Worm (Caenorhabditis elegans) whole organism, late embryonic: ENCODE results near the gene ajm-1.

Experiments used
- C38D4.7 ChIP-seq: fragments of 200-800 bp; sonication (Bioruptor generic); optimal IDR thresholded peaks from 2 replicates; lab custom pipeline; 2018; ENCODE audit warnings: mild to moderate bottlenecking, missing genetic modification characterization, moderate library complexity, missing compliant biosample characterization
- F13H6.1 ChIP-seq: sonication (generic microtip); optimal IDR thresholded peaks from 2 replicates; lab custom pipeline; 2016; ENCODE audit warnings: missing genetic modification characterization, missing compliant biosample characterization
- K02D7.2 ChIP-seq: sonication (generic microtip); optimal IDR thresholded peaks from 2 replicates; lab custom pipeline; 2017; ENCODE audit warnings: mild to moderate bottlenecking, missing genetic modification characterization, missing compliant biosample characterization
- ama-1 ChIP-seq: fragments of 150-350 bp; optimal IDR thresholded peaks from 2 replicates; lab custom pipeline; 2014
- ceh-19 ChIP-seq: fragments of 200-800 bp; sonication (Bioruptor generic); optimal IDR thresholded peaks from 2 replicates; lab custom pipeline; 2018; ENCODE audit warnings: mild to moderate bottlenecking, missing genetic modification characterization, missing compliant biosample characterization
- ceh-22 ChIP-seq: sonication (generic microtip); optimal IDR thresholded peaks from 2 replicates; lab custom pipeline; 2017; ENCODE audit warnings: missing biosample characterization, missing genetic modification characterization
- ceh-30 ChIP-seq: fragments of 150-350 bp; optimal IDR thresholded peaks from 2 replicates; lab custom pipeline; 2014; ENCODE audit warnings: missing biosample characterization, missing genetic modification characterization
- ceh-48 ChIP-seq: sonication (generic microtip); optimal IDR thresholded peaks from 2 replicates; lab custom pipeline; 2016; ENCODE audit warnings: missing genetic modification characterization, inconsistent platforms, missing compliant biosample characterization
- dmd-4 ChIP-seq: sonication (generic microtip); optimal IDR thresholded peaks from 2 replicates; lab custom pipeline; 2016; ENCODE audit warnings: borderline replicate concordance, missing genetic modification characterization, missing compliant biosample characterization
- elt-2 ChIP-seq: sonication (generic microtip); optimal IDR thresholded peaks from 2 replicates; lab custom pipeline; 2016; ENCODE audit warnings: missing genetic modification reagents, missing genetic modification characterization, missing compliant biosample characterization
- elt-4 ChIP-seq: sonication (generic microtip); optimal IDR thresholded peaks from 2 replicates; lab custom pipeline; 2016; ENCODE audit warnings: missing genetic modification characterization, missing compliant biosample characterization
- ets-4 ChIP-seq: sonication (generic microtip); optimal IDR thresholded peaks from 2 replicates; lab custom pipeline; 2016; ENCODE audit warnings: missing genetic modification characterization, missing compliant biosample characterization
- fax-1 ChIP-seq: sonication (generic microtip); optimal IDR thresholded peaks from 2 replicates; lab custom pipeline; 2016; ENCODE audit warnings: missing genotype, missing genetic modification characterization, missing compliant biosample characterization
- fkh-6 ChIP-seq: sonication (generic microtip); optimal IDR thresholded peaks from 2 replicates; lab custom pipeline; 2016; ENCODE audit warnings: missing genetic modification characterization, missing compliant biosample characterization
- hlh-13 ChIP-seq: fragments of 200-800 bp; sonication (Bioruptor generic); optimal IDR thresholded peaks from 2 replicates; lab custom pipeline; 2018; ENCODE audit warnings: mild to moderate bottlenecking, missing genetic modification characterization, missing compliant biosample characterization
- hlh-30 ChIP-seq: sonication (generic microtip); optimal IDR thresholded peaks from 2 replicates; lab custom pipeline; 2017; ENCODE audit warnings: antibody characterized with exemption, missing genetic modification characterization, missing compliant biosample characterization; ENCODE audit not compliant: insufficient read depth
- lin-11 ChIP-seq: fragments of 200-800 bp; sonication (Bioruptor generic); optimal IDR thresholded peaks from 2 replicates; lab custom pipeline; 2018; ENCODE audit warnings: mild to moderate bottlenecking, missing genetic modification characterization, missing compliant biosample characterization
- mec-3 ChIP-seq: sonication (generic microtip); optimal IDR thresholded peaks from 2 replicates; lab custom pipeline; 2016; ENCODE audit warnings: borderline replicate concordance, missing genetic modification characterization, missing compliant biosample characterization
- nfya-1 ChIP-seq: sonication (generic microtip); optimal IDR thresholded peaks from 2 replicates; lab custom pipeline; 2017; ENCODE audit warnings: missing genetic modification characterization, mild to moderate bottlenecking, missing compliant biosample characterization, antibody characterized with exemption, moderate library complexity
- nhr-11 ChIP-seq: fragments of 150-350 bp; optimal IDR thresholded peaks from 2 replicates; lab custom pipeline; 2014; ENCODE audit warnings: missing biosample characterization, missing genetic modification characterization
- nhr-232 ChIP-seq: sonication (generic microtip); optimal IDR thresholded peaks from 2 replicates; lab custom pipeline; 2016; ENCODE audit warnings: missing genetic modification characterization, missing compliant biosample characterization
- npax-4 ChIP-seq: sonication (generic microtip); optimal IDR thresholded peaks from 2 replicates; lab custom pipeline; 2016; ENCODE audit warnings: missing genetic modification characterization, missing compliant biosample characterization
- pat-9 ChIP-seq: fragments of 200-800 bp; sonication (Bioruptor generic); optimal IDR thresholded peaks from 2 replicates; lab custom pipeline; 2018; ENCODE audit warnings: mild to moderate bottlenecking, missing genetic modification characterization, moderate library complexity, missing compliant biosample characterization
- pqm-1 ChIP-seq: sonication (generic microtip); optimal IDR thresholded peaks from 2 replicates; lab custom pipeline; 2016; ENCODE audit warnings: missing genetic modification characterization, missing compliant biosample characterization
- ref-2 ChIP-seq: sonication (generic microtip); optimal IDR thresholded peaks from 2 replicates; lab custom pipeline; 2016; ENCODE audit warnings: missing genetic modification characterization, missing compliant biosample characterization
- tbx-2 ChIP-seq: sonication (generic microtip); optimal IDR thresholded peaks from 2 replicates; lab custom pipeline; 2016; ENCODE audit warnings: missing genetic modification characterization, missing compliant biosample characterization
- tbx-7 ChIP-seq: sonication (generic microtip); optimal IDR thresholded peaks from 2 replicates; lab custom pipeline; 2016; ENCODE audit warnings: missing genotype, missing genetic modification characterization, missing compliant biosample characterization
- ttx-3 ChIP-seq: sonication (generic microtip); optimal IDR thresholded peaks from 2 replicates; lab custom pipeline; 2016; ENCODE audit warnings: missing genetic modification reagents, missing genetic modification characterization, missing compliant biosample characterization
- unc-3 ChIP-seq, 2 experiments: fragments of 200-800 bp in 1 of 2; sonication (Bioruptor generic) in 1 of 2; sonication (generic microtip) in 1 of 2; conservative IDR thresholded peaks in 1 of 2; optimal IDR thresholded peaks in 1 of 2; 2 replicates each; pipeline versions ENCODE4 v1.3.6 to Lab custom; 2016 to 2022; ENCODE audit warnings: missing compliant biosample characterization in 2 of 2, missing genetic modification characterization in 2 of 2, missing genetic modification reagents in 1 of 2
- unc-42 ChIP-seq: sonication (generic microtip); optimal IDR thresholded peaks from 2 replicates; lab custom pipeline; 2016; ENCODE audit warnings: missing genotype, missing genetic modification characterization, missing compliant biosample characterization
- unc-55 ChIP-seq: sonication (generic microtip); optimal IDR thresholded peaks from 2 replicates; lab custom pipeline; 2017; ENCODE audit warnings: missing biosample characterization, missing genetic modification reagents, missing genetic modification characterization

The ajm-1 gene

DNA sequence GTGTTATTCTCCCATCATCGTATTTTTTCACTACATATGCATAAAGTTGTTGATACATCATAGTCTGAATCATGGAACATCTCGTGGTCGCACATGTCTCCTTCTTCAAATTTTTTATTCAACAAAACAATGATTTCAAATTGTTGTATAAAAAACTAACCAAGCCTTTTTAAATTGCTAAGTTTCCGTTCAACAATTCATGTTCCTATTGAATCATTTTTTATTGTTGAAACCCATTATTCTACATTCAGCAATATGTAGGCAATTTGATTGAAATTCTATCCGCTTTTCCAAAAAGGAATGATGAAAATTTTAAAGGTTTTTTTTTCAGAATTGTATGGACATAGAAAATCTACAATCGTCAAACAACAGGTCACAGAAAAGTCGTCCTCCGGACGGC is at the start of gene ajm-1:
Gene ajm-1 (plus strand): TSS at position 301 of the 400 bp plus-strand sequence.
- no peak for TF ChIP-seq unc-42 (tag; lab: Kevin White, UChicago)
- TF ChIP-seq unc-55 (GFP tag; lab: Kevin White, UChicago), result no peak
- no peak for TF ChIP-seq unc-3 (GFP tag; conservative IDR thresholded peaks at IDR 0.05; lab: Robert Waterston, UW)
- TF ChIP-seq unc-3 (tag; optimal IDR thresholded peaks at IDR 0.05; lab: Kevin White, UChicago), result no peak

- TF ChIP-seq C38D4.7 (GFP tag; lab: Kevin White, UChicago), result no peak
- TF ChIP-seq elt-2 (tag; lab: Kevin White, UChicago), result peak; percentile 18
These were observed 48.4 kb upstream of the ajm-1 start, which contains the start of gene nep-22 for ce11 chrX:9034310-9034709. TSS of gene nep-22 (plus strand) at chrX:9034554.

ce11 chrX:9035142-9035541 is 47.6 kb upstream of the ajm-1 start:
- no peak for TF ChIP-seq mec-3 (tag; lab: Kevin White, UChicago)
- no peak for TF ChIP-seq ref-2 (tag; lab: Kevin White, UChicago)
- no peak for TF ChIP-seq ets-4
- no peak for TF ChIP-seq ceh-30 (tag; lab: Kevin White, UChicago)
- TF ChIP-seq hlh-13 (GFP tag; lab: Kevin White, UChicago), result no peak
- TF ChIP-seq fkh-6, result no peak
- no peak for TF ChIP-seq K02D7.2
- TF ChIP-seq tbx-7 (tag; lab: Kevin White, UChicago), result no peak
- TF ChIP-seq F13H6.1 (tag; lab: Kevin White, UChicago), result no peak

ce11 chrX:9036237-9036636 is 46.5 kb upstream of the ajm-1 start:
- TF ChIP-seq hlh-30 (tag; lab: Kevin White, UChicago), result no peak
- no peak for TF ChIP-seq fax-1 (tag; lab: Kevin White, UChicago)
- no peak for TF ChIP-seq ceh-48
- TF ChIP-seq lin-11, result no peak

- TF ChIP-seq nhr-232 (tag; lab: Kevin White, UChicago), result no peak
These were observed 36.8 kb upstream of the ajm-1 start, which contains the start of gene prdm-14 for ce11 chrX:9045913-9046312. TSS of gene prdm-14 (plus strand) at chrX:9046213.

- no peak for TF ChIP-seq ceh-22 (tag; lab: Kevin White, UChicago)
- no peak for TF ChIP-seq pqm-1 (tag; lab: Kevin White, UChicago)
- TF ChIP-seq nfya-1 (tag; lab: Kevin White, UChicago), result no peak
- TF ChIP-seq ceh-30 (tag; lab: Kevin White, UChicago), result no peak
- TF ChIP-seq ets-4, result no peak
- TF ChIP-seq ttx-3 (tag; lab: Kevin White, UChicago), result no peak
- TF ChIP-seq unc-55 (GFP tag; lab: Kevin White, UChicago), result no peak
- TF ChIP-seq tbx-2 (tag; lab: Kevin White, UChicago), result no peak
- no peak for TF ChIP-seq tbx-7 (tag; lab: Kevin White, UChicago)
- TF ChIP-seq npax-4 (tag; lab: Kevin White, UChicago), result no peak
- no peak for TF ChIP-seq lin-11
- no peak for TF ChIP-seq ceh-19 (GFP tag; lab: Kevin White, UChicago)
- TF ChIP-seq ama-1 (lab: Kevin White, UChicago), result no peak
- TF ChIP-seq nhr-11 (tag; lab: Kevin White, UChicago), result no peak
- no peak for TF ChIP-seq elt-4 (tag; lab: Kevin White, UChicago)
- TF ChIP-seq pat-9, result no peak
- no peak for TF ChIP-seq unc-3 (GFP tag; conservative IDR thresholded peaks at IDR 0.05; lab: Robert Waterston, UW)
- no peak for TF ChIP-seq unc-3 (tag; optimal IDR thresholded peaks at IDR 0.05; lab: Kevin White, UChicago)
- no peak for TF ChIP-seq dmd-4 (tag; lab: Kevin White, UChicago)
These were observed 34.1 kb upstream of the ajm-1 start, which contains the start of gene F47E1.20 for ce11 chrX:9048657-9049056. TSS of gene F47E1.20 (plus strand) at chrX:9048957.
